Worm (Caenorhabditis elegans) whole organism, young adult: ENCODE data around the gene srt-34.

Experiments used
- F39B2.1 ChIP-seq: fragments of 200-800 bp; sonication (Bioruptor generic); IDR thresholded peaks from 2 replicates; pipeline ENCODE4 v1.3.6; 2022; ENCODE audit warnings: missing genetic modification reagents, missing genetic modification characterization, missing compliant biosample characterization
- F49E8.2 ChIP-seq: sonication (generic microtip); optimal IDR thresholded peaks from 3 replicates; lab custom pipeline; 2017; ENCODE audit warnings: missing genetic modification characterization, mild to moderate bottlenecking, missing compliant biosample characterization, antibody characterized with exemption, moderate library complexity; ENCODE audit not compliant: insufficient read depth
- F52B5.7 ChIP-seq: sonication (generic microtip); optimal IDR thresholded peaks from 2 replicates; lab custom pipeline; 2016; ENCODE audit warnings: mild to moderate bottlenecking, missing genetic modification characterization, missing compliant biosample characterization
- T07F8.4 ChIP-seq: sonication (generic microtip); optimal IDR thresholded peaks from 2 replicates; lab custom pipeline; 2016; ENCODE audit warnings: mild to moderate bottlenecking, missing genetic modification characterization, moderate library complexity, missing compliant biosample characterization
- T26A5.8 ChIP-seq: sonication (generic microtip); optimal IDR thresholded peaks from 2 replicates; lab custom pipeline; 2016; ENCODE audit warnings: missing genetic modification characterization, missing compliant biosample characterization
- Y53F4B.3 ChIP-seq: fragments of 200-800 bp; sonication (Bioruptor generic); IDR thresholded peaks from 2 replicates; pipeline ENCODE4 v1.3.6; 2022; ENCODE audit warnings: missing genetic modification reagents, missing genetic modification characterization, missing compliant biosample characterization
- Y56A3A.18 ChIP-seq: fragments of 200-800 bp; sonication (Bioruptor generic); IDR thresholded peaks from 2 replicates; pipeline ENCODE4 v1.3.6; 2022; ENCODE audit warnings: missing genetic modification reagents, missing genetic modification characterization, missing compliant biosample characterization
- aptf-2 ChIP-seq: fragments of 200-800 bp; sonication (Bioruptor generic); conservative IDR thresholded peaks from 2 replicates; pipeline ENCODE4 v1.3.6; 2022; ENCODE audit warnings: missing genetic modification reagents, missing genetic modification characterization, missing compliant biosample characterization
- aptf-3 ChIP-seq: fragments of 200-800 bp; sonication (Bioruptor generic); IDR thresholded peaks from 2 replicates; pipeline ENCODE4 v1.3.6; 2022; ENCODE audit warnings: missing genetic modification characterization, missing compliant biosample characterization
- athp-1 ChIP-seq: sonication (generic microtip); optimal IDR thresholded peaks from 2 replicates; lab custom pipeline; 2017; ENCODE audit warnings: mild to moderate bottlenecking, missing genetic modification characterization, missing compliant biosample characterization
- attf-3 ChIP-seq: fragments of 200-800 bp; sonication (Bioruptor generic); conservative IDR thresholded peaks from 2 replicates; pipeline ENCODE4 v1.3.6; 2022; ENCODE audit warnings: missing genetic modification reagents, missing genetic modification characterization, missing compliant biosample characterization
- ccch-3 ChIP-seq: fragments of 200-800 bp; sonication (Bioruptor generic); optimal IDR thresholded peaks from 2 replicates; lab custom pipeline; 2018; ENCODE audit warnings: mild to moderate bottlenecking, missing genetic modification characterization, missing compliant biosample characterization
- ceh-27 ChIP-seq: fragments of 200-800 bp; sonication (Bioruptor generic); optimal IDR thresholded peaks from 2 replicates; lab custom pipeline; 2018; ENCODE audit warnings: mild to moderate bottlenecking, missing genetic modification characterization, moderate library complexity, missing compliant biosample characterization
- chd-7 ChIP-seq: sonication (generic microtip); optimal IDR thresholded peaks from 2 replicates; lab custom pipeline; 2016; ENCODE audit warnings: mild to moderate bottlenecking, missing genetic modification characterization, moderate library complexity, missing compliant biosample characterization
- egrh-3 ChIP-seq: fragments of 200-800 bp; sonication (Bioruptor generic); IDR thresholded peaks from 2 replicates; pipeline ENCODE4 v1.3.6; 2022; ENCODE audit warnings: missing genetic modification reagents, missing genetic modification characterization, missing compliant biosample characterization
- ekl-4 ChIP-seq: fragments of 200-800 bp; sonication (Bioruptor generic); IDR thresholded peaks from 2 replicates; pipeline ENCODE4 v1.3.6; 2022; ENCODE audit warnings: missing genetic modification reagents, missing genetic modification characterization, missing compliant biosample characterization
- him-1 ChIP-seq: sonication (generic microtip); optimal IDR thresholded peaks from 2 replicates; lab custom pipeline; 2016; ENCODE audit warnings: missing genotype, missing genetic modification reagents, missing genetic modification characterization, missing compliant biosample characterization
- hrde-1 ChIP-seq: sonication (generic microtip); optimal IDR thresholded peaks from 2 replicates; lab custom pipeline; 2016; ENCODE audit warnings: missing genetic modification characterization, mild to moderate bottlenecking, missing compliant biosample characterization, moderate library complexity, missing genotype, missing genetic modification reagents, borderline replicate concordance
- hsf-1 ChIP-seq: fragments of 200-800 bp; sonication (Bioruptor generic); IDR thresholded peaks from 2 replicates; pipeline ENCODE4 v1.3.6; 2022; ENCODE audit warnings: missing genetic modification reagents, missing genetic modification characterization, missing compliant biosample characterization
- let-607 ChIP-seq, 2 experiments: fragments of 200-800 bp in 1 of 2; sonication (Bioruptor generic) in 1 of 2; sonication (generic microtip) in 1 of 2; optimal IDR thresholded peaks; 2 replicates each; lab custom pipeline; 2016 to 2018; ENCODE audit warnings: mild to moderate bottlenecking in 2 of 2, missing compliant biosample characterization in 2 of 2, missing genetic modification characterization in 2 of 2, moderate library complexity in 2 of 2, missing genotype in 1 of 2
- lir-1 ChIP-seq: fragments of 200-800 bp; sonication (Bioruptor generic); conservative IDR thresholded peaks from 2 replicates; pipeline ENCODE4 v1.3.6; 2022; ENCODE audit warnings: missing genetic modification reagents, missing genetic modification characterization, missing compliant biosample characterization
- madf-8 ChIP-seq: fragments of 200-800 bp; sonication (Bioruptor generic); conservative IDR thresholded peaks from 2 replicates; pipeline ENCODE4 v1.3.6; 2022; ENCODE audit warnings: missing genetic modification reagents, missing genetic modification characterization, missing compliant biosample characterization
- mes-4 ChIP-seq: sonication (generic microtip); optimal IDR thresholded peaks from 2 replicates; lab custom pipeline; 2016; ENCODE audit warnings: missing genotype, missing genetic modification characterization, missing compliant biosample characterization
- mxl-1 ChIP-seq: sonication (generic microtip); optimal IDR thresholded peaks from 2 replicates; lab custom pipeline; 2016; ENCODE audit warnings: missing genetic modification characterization, missing compliant biosample characterization
- rcor-1 ChIP-seq: fragments of 200-800 bp; sonication (Bioruptor generic); IDR thresholded peaks from 2 replicates; pipeline ENCODE4 v1.3.6; 2022; ENCODE audit warnings: missing genetic modification reagents, missing genetic modification characterization, missing compliant biosample characterization
- rpc-1 ChIP-seq, 2 experiments: fragments of 150-350 bp in 1 of 2; sonication (generic microtip) in 1 of 2; optimal IDR thresholded peaks; 2 replicates each; lab custom pipeline; 2014 to 2018; ENCODE audit warnings: missing biosample characterization in 1 of 2, missing genetic modification characterization in 1 of 2, missing genetic modification reagents in 1 of 2, missing genotype in 1 of 2
- sea-2 ChIP-seq: fragments of 200-800 bp; sonication (Bioruptor generic); IDR thresholded peaks from 2 replicates; pipeline ENCODE4 v1.3.6; 2022; ENCODE audit warnings: missing genetic modification characterization, missing compliant biosample characterization
- snpc-4 ChIP-seq, 5 experiments: fragments of 150-350 bp in 1 of 5; sonication (generic microtip) in 4 of 5; optimal IDR thresholded peaks; 2 replicates each; lab custom pipeline; 2014 to 2018; ENCODE audit warnings: missing genetic modification characterization in 5 of 5, missing biosample characterization in 3 of 5, antibody characterized with exemption in 2 of 5, mild to moderate bottlenecking in 2 of 5, missing compliant biosample characterization in 2 of 5, missing genotype in 2 of 5, moderate library complexity in 2 of 5, missing genetic modification reagents in 1 of 5
- somi-1 ChIP-seq: fragments of 200-800 bp; sonication (Bioruptor generic); optimal IDR thresholded peaks from 2 replicates; lab custom pipeline; 2018; ENCODE audit warnings: mild to moderate bottlenecking, missing genetic modification characterization, missing compliant biosample characterization
- tbx-9 ChIP-seq: sonication (generic microtip); optimal IDR thresholded peaks from 2 replicates; lab custom pipeline; 2016; ENCODE audit warnings: borderline replicate concordance, missing genetic modification characterization, inconsistent platforms, missing compliant biosample characterization
- zfh-2 ChIP-seq: fragments of 200-800 bp; sonication (Bioruptor generic); conservative IDR thresholded peaks from 2 replicates; pipeline ENCODE4 v1.3.6; 2022; ENCODE audit warnings: missing genetic modification reagents, missing genetic modification characterization, missing compliant biosample characterization
- ztf-28 ChIP-seq: fragments of 200-800 bp; sonication (Bioruptor generic); IDR thresholded peaks from 2 replicates; pipeline ENCODE4 v1.3.6; 2022; ENCODE audit warnings: missing genetic modification reagents, missing genetic modification characterization, missing compliant biosample characterization

Gene srt-34

DNA sequence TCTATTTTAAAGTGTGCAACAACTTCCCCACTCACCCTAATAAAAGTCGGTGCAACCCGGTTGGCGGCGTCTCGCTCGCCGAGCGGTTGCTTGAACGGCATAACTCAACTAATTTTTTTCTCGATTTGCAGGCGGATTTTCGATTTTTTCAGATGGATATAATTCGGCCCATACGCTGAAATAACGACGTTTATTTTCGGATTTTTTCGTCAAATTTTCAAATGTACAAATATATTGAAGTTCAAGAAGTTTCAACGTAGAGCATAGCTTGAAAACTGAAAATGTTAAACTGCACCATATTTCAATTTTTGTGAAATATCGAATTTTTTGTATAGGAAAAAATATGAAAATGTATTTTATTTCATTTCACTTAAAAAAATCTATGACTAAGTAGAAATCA lies 10.3 kb downstream of the srt-34 start, which contains the start of gene ketn-1 (continued):
- TF ChIP-seq attf-3 (GFP tag; lab: Robert Waterston, UW) = no peak
- TF ChIP-seq, all 124 proteins: peak for 0

DNA sequence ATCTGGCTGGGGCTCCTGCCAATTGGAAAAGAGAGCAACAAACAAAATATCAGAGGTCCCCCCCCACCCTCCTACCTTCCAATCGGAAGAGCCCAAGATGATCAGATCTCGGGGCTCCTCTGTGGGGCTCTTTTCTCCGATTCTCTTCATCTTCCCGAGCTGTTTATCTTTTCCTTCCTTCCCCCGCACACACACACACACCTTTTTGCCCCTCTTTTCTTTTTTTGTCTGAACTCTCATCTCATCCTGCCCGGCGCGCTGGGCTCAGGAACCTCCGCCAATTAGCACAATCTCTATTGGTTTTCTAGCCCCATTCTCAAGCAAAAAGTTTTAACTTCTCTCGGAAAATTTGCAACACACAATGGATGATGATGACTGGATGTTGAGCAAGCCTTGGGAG lies 14.8 kb downstream of the srt-34 start:
- peak; percentile 57 for TF ChIP-seq zfh-2 (GFP tag; lab: Robert Waterston, UW)
- no peak for TF ChIP-seq ceh-27 (GFP tag; lab: Kevin White, UChicago)

ce11 chrV:2801955-2802354 lies 16.1 kb downstream of the srt-34 start:
- TF ChIP-seq rcor-1 (GFP tag; lab: Robert Waterston, UW) (no peak), him-1 (tag; lab: Kevin White, UChicago) (no peak), F52B5.7 (tag; lab: Kevin White, UChicago) (no peak), tbx-9 (no peak), aptf-3 (GFP tag; lab: Robert Waterston, UW) (no peak), sea-2 (no peak), madf-8 (GFP tag; lab: Robert Waterston, UW) (no peak), chd-7 (tag; lab: Kevin White, UChicago) (no peak), snpc-4 (GFP tag; optimal IDR thresholded peaks at IDR 0.05; lab: Kevin White, UChicago) (no peak), snpc-4 (tag; optimal IDR thresholded peaks at IDR 0.05; lab: Kevin White, UChicago) (no peak), F39B2.1 (no peak), mxl-1 (tag; lab: Kevin White, UChicago) (no peak), aptf-2 (GFP tag; lab: Robert Waterston, UW) (no peak), hsf-1 (no peak), ccch-3 (no peak), hrde-1 (tag; lab: Kevin White, UChicago) (no peak), Y56A3A.18 (GFP tag; lab: Robert Waterston, UW) (no peak), rpc-1 (optimal IDR thresholded peaks at IDR 0.05; lab: Kevin White, UChicago) (no peak), rpc-1 (tag; optimal IDR thresholded peaks at IDR 0.05; lab: Kevin White, UChicago) (no peak), F49E8.2 (tag; lab: Kevin White, UChicago) (no peak), let-607 (tag; optimal IDR thresholded peaks at IDR 0.05; lab: Kevin White, UChicago) (no peak)

DNA sequence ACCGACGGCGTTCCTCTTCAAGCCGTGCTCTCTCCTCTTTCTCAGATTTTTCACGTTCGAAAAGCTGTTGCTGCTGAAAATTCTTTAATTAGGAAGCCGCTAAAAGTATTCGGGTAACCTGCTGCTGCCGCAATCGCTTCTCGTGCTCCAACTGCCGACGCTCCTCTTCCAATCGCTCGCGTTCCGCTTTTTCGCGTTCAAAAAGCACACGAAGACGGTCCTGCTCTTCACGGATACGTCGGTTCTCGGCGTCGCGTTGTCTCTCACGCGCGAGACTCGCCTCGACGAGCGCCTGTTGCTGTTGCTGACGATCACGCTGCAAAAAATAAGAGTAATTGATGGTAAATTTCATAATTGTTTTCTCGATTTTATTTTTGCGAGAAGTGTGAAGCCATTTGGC lies 17.3 kb downstream of the srt-34 start:
- TF ChIP-seq lir-1 (GFP tag; lab: Robert Waterston, UW) (no peak), snpc-4 (GFP tag; optimal IDR thresholded peaks at IDR 0.05; lab: Kevin White, UChicago) (no peak), snpc-4 (tag; optimal IDR thresholded peaks at IDR 0.05; lab: Kevin White, UChicago) (no peak), T26A5.8 (no peak), athp-1 (tag; lab: Kevin White, UChicago) (no peak), mes-4 (tag; lab: Kevin White, UChicago) (no peak), ztf-28 (GFP tag; lab: Robert Waterston, UW) (no peak), zfh-2 (GFP tag; lab: Robert Waterston, UW) (peak; percentile 65; the same call in 1 of the 2 replicates), T07F8.4 (tag; lab: Kevin White, UChicago) (no peak), Y53F4B.3 (GFP tag; lab: Robert Waterston, UW) (no peak), ekl-4 (GFP tag; lab: Robert Waterston, UW) (no peak), rpc-1 (optimal IDR thresholded peaks at IDR 0.05; lab: Kevin White, UChicago) (no peak), rpc-1 (tag; optimal IDR thresholded peaks at IDR 0.05; lab: Kevin White, UChicago) (no peak), somi-1 (no peak), egrh-3 (GFP tag; lab: Robert Waterston, UW) (peak; percentile 11; the same call in 1 of the 2 replicates)
